Worm (Caenorhabditis elegans): ENCODE results near the gene egrh-3.

Gene egrh-3

DNA sequence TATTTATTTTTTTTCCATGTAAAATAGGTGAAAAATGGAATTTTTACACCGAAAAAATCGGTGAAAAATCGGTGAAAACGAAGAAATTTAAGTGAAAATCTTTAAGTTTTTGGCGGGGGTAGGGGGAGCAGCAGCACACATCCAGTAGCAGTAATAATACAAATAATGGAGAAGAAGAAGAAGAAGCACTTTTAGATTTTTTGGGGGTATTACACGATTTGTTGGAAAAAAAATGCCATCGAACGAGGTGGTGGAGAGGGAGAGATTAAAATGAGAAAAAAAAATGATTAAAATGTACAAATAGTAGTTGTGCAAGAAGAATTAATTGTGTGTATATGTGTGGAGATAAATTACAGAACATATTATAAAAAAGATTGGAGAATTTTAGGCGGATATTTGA lies 10.4 kb downstream of the egrh-3 start:
- TF ChIP-seq ztf-28 (GFP tag; IDR thresholded peaks at IDR 0.05) (no peak), xnd-1 (tag; optimal IDR thresholded peaks at IDR 0.05) (no peak), sdz-38 (tag; optimal IDR thresholded peaks at IDR 0.05) (no peak), mcd-1 (GFP tag; IDR thresholded peaks at IDR 0.05) (no peak), cebp-1 (GFP tag; IDR thresholded peaks at IDR 0.05) (no peak), cebp-1 (tag; optimal IDR thresholded peaks at IDR 0.05) (peak; percentile 17), unc-130 (GFP tag; optimal IDR thresholded peaks at IDR 0.05) (no peak), athp-1 (tag; optimal IDR thresholded peaks at IDR 0.05) (peak; percentile 40), ztf-25 (GFP tag; IDR thresholded peaks at IDR 0.05) (no peak), Y95B8A.8 (GFP tag; IDR thresholded peaks at IDR 0.05) (0 out of 2 replicates have a peak, but pooled peaks have one; percentile 33), ceh-79 (tag; optimal IDR thresholded peaks at IDR 0.05) (peak; percentile 1), him-1 (tag; optimal IDR thresholded peaks at IDR 0.05) (peak; percentile 74), ztf-18 (tag; optimal IDR thresholded peaks at IDR 0.05) (peak; percentile 16), egrh-3 (GFP tag; IDR thresholded peaks at IDR 0.05) (0 out of 2 replicates have a peak, but pooled peaks have one; percentile 19), T26A5.8 (tag; optimal IDR thresholded peaks at IDR 0.05) (no peak), let-526 (GFP tag; IDR thresholded peaks at IDR 0.05) (no peak), repo-1 (tag; optimal IDR thresholded peaks at IDR 0.05) (peak; percentile 14), D2030.7 (GFP tag; IDR thresholded peaks at IDR 0.05) (peak; percentile 14; the same call in 1 of the 2 replicates), gei-17 (GFP tag; optimal IDR thresholded peaks at IDR 0.05) (no peak), ccch-3 (GFP tag; optimal IDR thresholded peaks at IDR 0.05) (no peak), attf-3 (GFP tag; conservative IDR thresholded peaks at IDR 0.05) (no peak), hsf-1 (GFP tag; IDR thresholded peaks at IDR 0.05) (0 out of 2 replicates have a peak, but pooled peaks have one; percentile 40), fkh-3 (tag; optimal IDR thresholded peaks at IDR 0.05) (peak; percentile 64), F52B5.7 (tag; optimal IDR thresholded peaks at IDR 0.05) (peak; percentile 46), ekl-4 (GFP tag; IDR thresholded peaks at IDR 0.05) (peak; percentile 22; the same call in 1 of the 2 replicates)

- TF ChIP-seq efl-1 (GFP tag; optimal IDR thresholded peaks at IDR 0.05) (peak; percentile 43), lin-54 (GFP tag; optimal IDR thresholded peaks at IDR 0.05) (peak; percentile 68), madf-6 (GFP tag; IDR thresholded peaks at IDR 0.05) (peak; percentile 18; the same call in 1 of the 2 replicates), ztf-18 (tag; optimal IDR thresholded peaks at IDR 0.05) (peak; percentile 31), let-607 (tag; optimal IDR thresholded peaks at IDR 0.05) (no peak), attf-3 (GFP tag; conservative IDR thresholded peaks at IDR 0.05) (peak; percentile 86), B0019.2 (GFP tag; conservative IDR thresholded peaks at IDR 0.05) (no peak)
Measured at ce11 chrIV:2677687-2678086, 10.9 kb downstream of the egrh-3 start.

- TF ChIP-seq C06A6.2 (GFP tag; conservative IDR thresholded peaks at IDR 0.05) (peak; percentile 72), pbrm-1 (GFP tag; IDR thresholded peaks at IDR 0.05) (peak; percentile 77), B0261.1 (tag; optimal IDR thresholded peaks at IDR 0.05) (no peak), sptf-2 (GFP tag; optimal IDR thresholded peaks at IDR 0.05) (no peak), sea-2 (GFP tag; IDR thresholded peaks at IDR 0.05) (no peak), nhr-27 (tag; optimal IDR thresholded peaks at IDR 0.05) (no peak), rpc-1 (optimal IDR thresholded peaks at IDR 0.05) (no peak), rpc-1 (tag; optimal IDR thresholded peaks at IDR 0.05) (no peak), B0336.3 (GFP tag; IDR thresholded peaks at IDR 0.05) (peak; percentile 79), ceh-58 (GFP tag; IDR thresholded peaks at IDR 0.05) (no peak), mel-28 (tag; optimal IDR thresholded peaks at IDR 0.05; ENCODE audit: borderline replicate concordance) (no peak), F37B4.10 (GFP tag; IDR thresholded peaks at IDR 0.05) (no peak), ekl-4 (GFP tag; IDR thresholded peaks at IDR 0.05) (peak; percentile 77), nfya-1 (tag; optimal IDR thresholded peaks at IDR 0.05; ENCODE audit: borderline replicate concordance, insufficient read depth) (no peak), aptf-3 (GFP tag; IDR thresholded peaks at IDR 0.05) (no peak), K11D2.4 (GFP tag; IDR thresholded peaks at IDR 0.05) (peak; percentile 86), mes-4 (tag; optimal IDR thresholded peaks at IDR 0.05) (no peak), let-607 (tag; optimal IDR thresholded peaks at IDR 0.05) (peak in 1 of 2 experiments; percentile 48), nhr-120 (GFP tag; IDR thresholded peaks at IDR 0.05) (no peak), snpc-1.3 (tag; optimal IDR thresholded peaks at IDR 0.05; ENCODE audit: insufficient read depth) (peak; percentile 26)
Measured at ce11 chrIV:2676281-2676680, 12.3 kb downstream of the egrh-3 start, which contains the start of gene Y94H6A.3. TSS of gene Y94H6A.3 (plus strand) at chrIV:2676512.

Measured in whole organism, young adult.